Worm (Caenorhabditis elegans): ENCODE data around the gene Y48A5A.1.

ce11 chrIV:1945200-1945599 is 20.1 kb upstream of the Y48A5A.1 start:
- TF ChIP-seq fkh-10 (GFP tag; optimal IDR thresholded peaks at IDR 0.05) (no peak), lin-15B (tag; optimal IDR thresholded peaks at IDR 0.05) (no peak), nfya-1 (tag; optimal IDR thresholded peaks at IDR 0.05; ENCODE audit: insufficient read depth) (no peak), nhr-12 (tag; optimal IDR thresholded peaks at IDR 0.05) (no peak), pha-4 (tag; optimal IDR thresholded peaks at IDR 0.05) (no peak), ama-1 (optimal IDR thresholded peaks at IDR 0.05) (no peak), zag-1 (tag; optimal IDR thresholded peaks at IDR 0.05) (no peak), mdl-1 (tag; optimal IDR thresholded peaks at IDR 0.05) (no peak)

Measured in whole organism, L3 larva.